Worm (Caenorhabditis elegans): Measurements from ENCODE around the gene ZC239.14.
"Not testable (repeated sequence)": the region's sequence is repeated elsewhere in the genome, so short reads cannot be mapped to it uniquely, and the experiment has no call there.

DNA sequence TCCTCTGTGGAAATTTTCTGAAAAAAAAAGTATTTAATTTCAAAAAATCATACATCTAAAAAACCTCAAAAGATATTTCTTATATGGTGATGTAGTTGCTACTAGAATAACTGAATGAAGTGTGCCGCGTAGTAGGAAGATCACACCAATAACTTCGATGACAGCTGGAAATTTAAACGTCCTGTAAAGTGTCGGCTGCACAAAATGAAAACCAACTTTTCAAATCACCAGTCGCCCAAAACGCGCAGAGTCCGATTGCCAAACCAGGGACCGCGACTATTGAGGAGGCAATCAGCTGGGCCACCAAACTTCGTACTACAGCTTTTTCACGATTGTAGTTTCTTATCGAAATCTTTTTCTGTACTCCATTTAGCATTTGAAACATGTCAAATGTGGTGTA is 20.6 kb downstream of the ZC239.14 start, which contains the start of gene sri-48:
- TF ChIP-seq him-1, dao-5, W03F9.2 (tag; optimal IDR thresholded peaks at IDR 0.05): not testable (repeated sequence)
